Fruit fly (Drosophila melanogaster): ENCODE results near the gene CG46318.

CG46318 gene

dm6 chr3R:18680332-18680731 lies at the start of gene CG46318, which contains the start of gene ChT:
Gene CG46318 (plus strand): TSS chr3R:18680604.
Gene ChT (plus strand): TSS chr3R:18680604.
- no peak for TF ChIP-seq CG17801 (GFP tag; optimal IDR thresholded peaks at IDR 0.05; ENCODE audit: partially characterized antibody)

- no peak for TF ChIP-seq CG17801 (GFP tag; optimal IDR thresholded peaks at IDR 0.05; ENCODE audit: partially characterized antibody)
Observed at dm6 chr3R:18633099-18633498, 47.3 kb upstream of the CG46318 start.

- TF ChIP-seq CG17801 (GFP tag; optimal IDR thresholded peaks at IDR 0.05; ENCODE audit: partially characterized antibody), result peak; percentile 16
Observed at dm6 chr3R:18639662-18640061, 40.7 kb upstream of the CG46318 start.

dm6 chr3R:18641242-18641757 lies 39.1 kb upstream of the CG46318 start, which contains the start of gene CG14301:
Gene CG14301 (minus strand): TSS chr3R:18641457.
- TF ChIP-seq CG17801 (GFP tag; optimal IDR thresholded peaks at IDR 0.05; ENCODE audit: partially characterized antibody), result no peak

dm6 chr3R:18643646-18644045 lies 36.8 kb upstream of the CG46318 start:
- TF ChIP-seq CG17801 (GFP tag; optimal IDR thresholded peaks at IDR 0.05; ENCODE audit: partially characterized antibody), result no peak

- no peak for TF ChIP-seq CG17801 (GFP tag; optimal IDR thresholded peaks at IDR 0.05; ENCODE audit: partially characterized antibody)
Observed at dm6 chr3R:18658380-18658944, 21.9 kb upstream of the CG46318 start.

- TF ChIP-seq CG17801 (GFP tag; optimal IDR thresholded peaks at IDR 0.05; ENCODE audit: partially characterized antibody), result peak; percentile 65
Observed at dm6 chr3R:18658945-18659642, 21.3 kb upstream of the CG46318 start, which contains the start of the genes CG31224 and CstF64. Gene CG31224 (minus strand): TSS chr3R:18659309. Gene CstF64 (plus strand): TSS chr3R:18659618.

- peak; percentile 36 for TF ChIP-seq CG17801 (GFP tag; optimal IDR thresholded peaks at IDR 0.05; ENCODE audit: partially characterized antibody)
Observed at dm6 chr3R:18663525-18663924, 16.9 kb upstream of the CG46318 start, which contains the start of the genes Cpsf73 and Gos28. Gene Cpsf73 (minus strand): TSS chr3R:18663552. Gene Gos28 (plus strand): TSS chr3R:18663738.

dm6 chr3R:18665061-18665460 lies 15.3 kb upstream of the CG46318 start, which contains the start of gene CG31231:
Gene CG31231 (plus strand): TSS chr3R:18665361.
- TF ChIP-seq CG17801 (GFP tag; optimal IDR thresholded peaks at IDR 0.05; ENCODE audit: partially characterized antibody), result no peak

dm6 chr3R:18667659-18668248 lies 12.7 kb upstream of the CG46318 start, which contains the start of gene CG31229:
Gene CG31229 (plus strand): TSS chr3R:18667852.
- TF ChIP-seq CG17801 (GFP tag; optimal IDR thresholded peaks at IDR 0.05; ENCODE audit: partially characterized antibody), result no peak

- no peak for TF ChIP-seq CG17801 (GFP tag; optimal IDR thresholded peaks at IDR 0.05; ENCODE audit: partially characterized antibody)
Observed at dm6 chr3R:18669152-18669551, 11.3 kb upstream of the CG46318 start, which contains the start of gene CG7702. Gene CG7702 (plus strand): TSS chr3R:18669390.

dm6 chr3R:18669812-18670211 lies 10.6 kb upstream of the CG46318 start:
- TF ChIP-seq CG17801 (GFP tag; optimal IDR thresholded peaks at IDR 0.05; ENCODE audit: partially characterized antibody), result no peak

- TF ChIP-seq CG17801 (GFP tag; optimal IDR thresholded peaks at IDR 0.05; ENCODE audit: partially characterized antibody), result peak; percentile 72
Observed at dm6 chr3R:18670441-18671111, 9.8 kb upstream of the CG46318 start.

- no peak for TF ChIP-seq CG17801 (GFP tag; optimal IDR thresholded peaks at IDR 0.05; ENCODE audit: partially characterized antibody)
Observed at dm6 chr3R:18671112-18671729, 9.2 kb upstream of the CG46318 start, which contains the start of gene CG31230. Gene CG31230 (plus strand): TSS chr3R:18671679.
